Worm (Caenorhabditis elegans) whole organism, early embryonic: ENCODE measurements around the gene frpr-10.

ENCODE experiments used
- ama-1 ChIP-seq: fragments of 150-350 bp; optimal IDR thresholded peaks from 2 replicates; lab custom pipeline; 2014
- ceh-36 ChIP-seq: sonication (generic microtip); optimal IDR thresholded peaks from 2 replicates; lab custom pipeline; 2016; ENCODE audit warnings: missing genetic modification characterization, inconsistent platforms, missing compliant biosample characterization
- ets-7 ChIP-seq: sonication (generic microtip); optimal IDR thresholded peaks from 2 replicates; lab custom pipeline; 2016; ENCODE audit warnings: missing genotype, missing genetic modification characterization, missing compliant biosample characterization
- pes-1 ChIP-seq: fragments of 200-800 bp; sonication (Bioruptor generic); IDR thresholded peaks from 2 replicates; pipeline ENCODE4 v1.3.6; 2022; ENCODE audit warnings: missing genetic modification reagents, missing genetic modification characterization, missing compliant biosample characterization
- scrt-1 ChIP-seq: fragments of 200-800 bp; sonication (Bioruptor generic); IDR thresholded peaks from 2 replicates; pipeline ENCODE4 v1.3.6; 2022; ENCODE audit warnings: missing genetic modification characterization, missing compliant biosample characterization
- tbx-37 ChIP-seq: fragments of 200-800 bp; sonication (Bioruptor generic); conservative IDR thresholded peaks from 2 replicates; pipeline ENCODE4 v1.3.6; 2022; ENCODE audit warnings: missing genetic modification reagents, missing genetic modification characterization, missing compliant biosample characterization
- tra-4 ChIP-seq: sonication (generic microtip); optimal IDR thresholded peaks from 2 replicates; lab custom pipeline; 2017; ENCODE audit warnings: missing genetic modification characterization, missing compliant biosample characterization

DNA sequence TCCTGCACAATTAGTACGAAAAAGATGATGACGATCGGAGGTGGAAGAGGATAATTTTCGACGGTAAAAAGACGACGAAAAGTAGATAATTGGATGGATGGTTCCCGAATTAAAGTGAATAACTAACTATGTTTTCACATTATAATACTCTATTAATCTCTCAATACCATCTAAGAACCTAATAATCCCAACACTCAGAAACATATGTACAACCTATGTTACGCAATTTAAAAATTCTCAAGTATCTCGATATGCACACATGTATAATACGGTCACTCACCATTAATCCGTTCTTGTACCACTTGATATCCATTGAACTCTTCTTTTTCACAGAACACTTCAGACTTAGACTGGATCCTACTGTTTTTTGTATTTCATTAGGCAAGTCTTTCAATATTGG lies 43.2 kb downstream of the frpr-10 start:
- TF ChIP-seq ama-1 (no peak), pes-1 (GFP tag; lab: Robert Waterston, UW) (no peak), ceh-36 (tag; lab: Kevin White, UChicago) (peak; percentile 53), tbx-37 (GFP tag; lab: Robert Waterston, UW) (no peak), ets-7 (no peak), tra-4 (tag; lab: Kevin White, UChicago) (no peak), scrt-1 (no peak)
